Fruit fly (Drosophila melanogaster): ENCODE data around the gene Sec20.

DNA sequence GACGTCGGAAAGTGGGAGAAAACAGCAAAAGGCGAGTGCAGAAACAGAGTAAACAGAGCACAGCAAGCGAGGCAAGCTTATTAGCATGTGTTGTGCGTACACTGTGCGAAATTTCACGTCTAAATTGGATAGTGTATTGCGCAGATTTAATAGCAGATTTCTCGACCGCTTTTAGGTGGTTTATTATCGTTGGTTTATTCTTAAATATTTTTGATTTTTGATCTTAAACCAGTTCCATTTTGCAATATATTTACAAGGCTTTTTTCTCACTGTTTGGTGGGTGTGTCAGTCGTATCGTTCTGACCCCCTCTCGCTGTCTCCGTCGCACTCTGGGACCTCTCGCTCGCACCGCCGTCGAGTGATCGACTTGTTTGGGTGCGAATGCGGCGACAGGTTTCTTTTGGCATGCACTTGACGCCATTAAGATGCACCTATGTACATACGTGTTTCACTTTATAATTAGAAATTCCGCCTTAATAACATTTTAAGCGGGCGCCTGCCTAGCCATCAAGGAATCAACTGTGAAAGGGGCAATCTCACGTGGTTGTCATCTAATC lies 9.7 kb upstream of the Sec20 start:
- TF ChIP-seq ey (GFP tag; optimal IDR thresholded peaks at IDR 0.05) (peak; percentile 87), sv (GFP tag; optimal IDR thresholded peaks at IDR 0.05) (no peak), N (GFP tag; optimal IDR thresholded peaks at IDR 0.05) (no peak), psq (GFP tag; optimal IDR thresholded peaks at IDR 0.05) (peak; percentile 78), Hnf4 (GFP tag; optimal IDR thresholded peaks at IDR 0.05) (peak; percentile 74), Dif (GFP tag; optimal IDR thresholded peaks at IDR 0.05; ENCODE audit: partially characterized antibody) (no peak), HLH106 (tag; optimal IDR thresholded peaks at IDR 0.05) (peak; percentile 69), dl (GFP tag; optimal IDR thresholded peaks at IDR 0.05; ENCODE audit: insufficient read depth in 1 of 2, partially characterized antibody in 2 of 2) (no peak), GATAd (GFP tag; optimal IDR thresholded peaks at IDR 0.05) (peak; percentile 22), OdsH (GFP tag; optimal IDR thresholded peaks at IDR 0.05) (peak; percentile 72), foxo (GFP tag; optimal IDR thresholded peaks at IDR 0.05) (peak in 1 of 2 experiments; percentile 82)

Data from whole organism, wandering third instar larva.